Fruit fly (Drosophila melanogaster) whole organism, embryonic: Measurements from ENCODE around the gene Chpf.

Experiments
- Adf1 ChIP-seq: fragments of 200-800 bp; sonication (Bioruptor generic); IDR thresholded peaks from 2 replicates; pipeline ENCODE4 v1.3.6; 2022; ENCODE audit warnings: missing biosample characterization, missing genetic modification characterization
- CG10959 ChIP-seq: fragments of 200-800 bp; sonication (Bioruptor generic); IDR thresholded peaks from 2 replicates; pipeline ENCODE4 v1.3.6; 2022; ENCODE audit warnings: missing biosample characterization, missing genetic modification characterization
- CG11247 ChIP-seq: fragments of 200-800 bp; sonication (Bioruptor generic); IDR thresholded peaks from 2 replicates; pipeline ENCODE4 v1.3.6; 2022; ENCODE audit warnings: missing biosample characterization, missing genetic modification characterization
- CG15479 ChIP-seq: fragments of 200-800 bp; sonication (Bioruptor generic); optimal IDR thresholded peaks from 3 replicates; lab custom pipeline; 2019; ENCODE audit warnings: missing biosample characterization, mild to moderate bottlenecking, missing genetic modification characterization, moderate library complexity
- CG15696 ChIP-seq: fragments of 200-800 bp; sonication (Bioruptor generic); optimal IDR thresholded peaks from 2 replicates; lab custom pipeline; 2019; ENCODE audit warnings: missing biosample characterization, mild to moderate bottlenecking, missing genetic modification characterization, moderate library complexity
- CG17612 ChIP-seq: fragments of 200-800 bp; sonication (Bioruptor generic); IDR thresholded peaks from 2 replicates; pipeline ENCODE4 v1.3.6; 2022; ENCODE audit warnings: missing biosample characterization, missing genetic modification characterization
- CG18262 ChIP-seq: fragments of 200-800 bp; optimal IDR thresholded peaks from 3 replicates; lab custom pipeline; 2019; ENCODE audit warnings: missing biosample characterization, mild to moderate bottlenecking, missing genetic modification characterization, moderate library complexity
- CG18764 ChIP-seq: fragments of 200-800 bp; sonication (Bioruptor generic); optimal IDR thresholded peaks from 3 replicates; lab custom pipeline; 2016; ENCODE audit warnings: missing biosample characterization, missing genetic modification characterization
- CG2116 ChIP-seq: fragments of 200-800 bp; sonication (Bioruptor generic); optimal IDR thresholded peaks from 3 replicates; lab custom pipeline; 2018; ENCODE audit warnings: missing biosample characterization, mild to moderate bottlenecking, missing genetic modification characterization
- CG34422 ChIP-seq: fragments of 200-800 bp; sonication (Bioruptor generic); IDR thresholded peaks from 3 replicates; pipeline ENCODE4 v1.3.6; 2022; ENCODE audit warnings: missing biosample characterization, missing genetic modification characterization
- CG4328 ChIP-seq: fragments of 200-800 bp; sonication (Bioruptor generic); optimal IDR thresholded peaks from 3 replicates; lab custom pipeline; 2017; ENCODE audit warnings: missing biosample characterization, missing genetic modification reagents, missing genetic modification characterization
- CG4820 ChIP-seq: fragments of 200-800 bp; sonication (Bioruptor generic); optimal IDR thresholded peaks from 3 replicates; lab custom pipeline; 2016; ENCODE audit warnings: missing biosample characterization, missing genetic modification characterization
- CG7271 ChIP-seq: fragments of 200-800 bp; sonication (Bioruptor generic); optimal IDR thresholded peaks from 2 replicates; lab custom pipeline; 2018; ENCODE audit warnings: missing biosample characterization, mild to moderate bottlenecking, missing genetic modification characterization, moderate library complexity
- CG7786 ChIP-seq: fragments of 200-800 bp; sonication (Bioruptor generic); optimal IDR thresholded peaks from 2 replicates; lab custom pipeline; 2016; ENCODE audit warnings: missing biosample characterization, missing genetic modification characterization
- CG8281 ChIP-seq: fragments of 200-800 bp; sonication (Bioruptor generic); optimal IDR thresholded peaks from 2 replicates; lab custom pipeline; 2018; ENCODE audit warnings: missing biosample characterization, mild to moderate bottlenecking, missing genetic modification characterization, moderate library complexity
- CG8924 ChIP-seq: fragments of 200-800 bp; optimal IDR thresholded peaks from 3 replicates; lab custom pipeline; 2019; ENCODE audit warnings: missing biosample characterization, mild to moderate bottlenecking, missing genetic modification characterization, moderate library complexity
- CG9727 ChIP-seq: fragments of 200-800 bp; sonication (Bioruptor generic); optimal IDR thresholded peaks from 3 replicates; lab custom pipeline; 2017; ENCODE audit warnings: missing biosample characterization, mild to moderate bottlenecking, missing genetic modification characterization
- D19A ChIP-seq: fragments of 200-800 bp; optimal IDR thresholded peaks from 3 replicates; lab custom pipeline; 2019; ENCODE audit warnings: missing biosample characterization, mild to moderate bottlenecking, missing genetic modification characterization, moderate library complexity
- Dfd ChIP-seq, 2 experiments: fragments of >200 bp; optimal IDR thresholded peaks; 2 replicates each; lab custom pipeline; 2017; ENCODE audit warnings: missing biosample characterization in 2 of 2, missing genetic modification characterization in 2 of 2
- Dip2 ChIP-seq: fragments of 200-800 bp; sonication (Bioruptor generic); IDR thresholded peaks from 2 replicates; pipeline ENCODE4 v1.3.6; 2022; ENCODE audit warnings: missing biosample characterization, missing genetic modification characterization
- Dll ChIP-seq: fragments of 200-800 bp; sonication (Bioruptor generic); IDR thresholded peaks from 4 replicates; pipeline ENCODE4 v1.3.6; 2022; ENCODE audit warnings: missing biosample characterization, missing genetic modification characterization; ENCODE audit not compliant: partially characterized antibody
- Fer1 ChIP-seq: fragments of 200-800 bp; sonication (Bioruptor generic); optimal IDR thresholded peaks from 2 replicates; lab custom pipeline; 2017; ENCODE audit warnings: missing biosample characterization, mild to moderate bottlenecking, missing genetic modification characterization
- H15 ChIP-seq: fragments of 200-800 bp; sonication (Bioruptor generic); IDR thresholded peaks from 3 replicates; pipeline ENCODE4 v1.3.6; 2022; ENCODE audit warnings: missing biosample characterization, missing genetic modification characterization
- Hr78 ChIP-seq, 2 experiments: fragments of 200-800 bp in 1 of 2; fragments of >200 bp in 1 of 2; sonication (Bioruptor generic) in 1 of 2; optimal IDR thresholded peaks; 2 replicates each; lab custom pipeline; 2017 to 2019; ENCODE audit warnings: missing biosample characterization in 2 of 2, missing genetic modification characterization in 2 of 2, mild to moderate bottlenecking in 1 of 2, moderate library complexity in 1 of 2
- Hsf ChIP-seq: fragments of 200-800 bp; sonication (Bioruptor generic); optimal IDR thresholded peaks from 3 replicates; lab custom pipeline; 2016; ENCODE audit warnings: missing biosample characterization, missing genetic modification characterization
- MBD-R2 ChIP-seq: fragments of 200-800 bp; sonication (Bioruptor generic); IDR thresholded peaks from 2 replicates; pipeline ENCODE4 v1.3.6; 2022; ENCODE audit warnings: missing biosample characterization, missing genetic modification characterization
- Mad ChIP-seq: fragments of 200-800 bp; sonication (Bioruptor generic); optimal IDR thresholded peaks from 2 replicates; lab custom pipeline; 2016; ENCODE audit warnings: missing biosample characterization, missing genetic modification characterization
- Mrtf ChIP-seq: fragments of 200-800 bp; sonication (Bioruptor generic); IDR thresholded peaks from 3 replicates; pipeline ENCODE4 v1.3.6; 2022; ENCODE audit warnings: missing biosample characterization, missing genetic modification characterization
- Poxn ChIP-seq: fragments of 200-800 bp; sonication (Bioruptor generic); IDR thresholded peaks from 2 replicates; pipeline ENCODE4 v1.3.6; 2022; ENCODE audit warnings: missing biosample characterization, missing genetic modification characterization
- Xbp1 ChIP-seq: fragments of 200-800 bp; sonication (Bioruptor generic); optimal IDR thresholded peaks from 3 replicates; lab custom pipeline; 2016; ENCODE audit warnings: missing biosample characterization, mild to moderate bottlenecking, missing genetic modification characterization
- aop ChIP-seq: fragments of 200-800 bp; sonication (Bioruptor generic); IDR thresholded peaks from 2 replicates; pipeline ENCODE4 v1.3.6; 2022; ENCODE audit warnings: missing biosample characterization, missing genetic modification characterization
- cato ChIP-seq: fragments of 200-800 bp; sonication (Bioruptor generic); optimal IDR thresholded peaks from 2 replicates; lab custom pipeline; 2016; ENCODE audit warnings: missing biosample characterization, missing genetic modification characterization, borderline replicate concordance
- caup ChIP-seq: fragments of 200-800 bp; sonication (Bioruptor generic); optimal IDR thresholded peaks from 3 replicates; lab custom pipeline; 2017; ENCODE audit warnings: missing biosample characterization, mild to moderate bottlenecking, missing genetic modification characterization, moderate library complexity; ENCODE audit not compliant: severe bottlenecking
- ci ChIP-seq: fragments of 200-800 bp; sonication (Bioruptor generic); IDR thresholded peaks from 3 replicates; pipeline ENCODE4 v1.3.6; 2022; ENCODE audit warnings: missing biosample characterization, missing genetic modification characterization
- cwo ChIP-seq: fragments of 200-800 bp; sonication (Bioruptor generic); optimal IDR thresholded peaks from 3 replicates; lab custom pipeline; 2017; ENCODE audit warnings: missing biosample characterization, missing genetic modification characterization, mild to moderate bottlenecking, moderate library complexity, missing genetic modification reagents
- fd102C ChIP-seq: fragments of 200-800 bp; sonication (Bioruptor generic); optimal IDR thresholded peaks from 2 replicates; lab custom pipeline; 2018; ENCODE audit warnings: missing biosample characterization, mild to moderate bottlenecking, missing genetic modification characterization, moderate library complexity
- fd96Cb ChIP-seq: fragments of 200-800 bp; sonication (Bioruptor generic); optimal IDR thresholded peaks from 2 replicates; lab custom pipeline; 2018; ENCODE audit warnings: missing biosample characterization, mild to moderate bottlenecking, missing genetic modification characterization, moderate library complexity
- gsb-n ChIP-seq: fragments of 200-800 bp; sonication (Bioruptor generic); optimal IDR thresholded peaks from 3 replicates; lab custom pipeline; 2018; ENCODE audit warnings: missing biosample characterization, mild to moderate bottlenecking, missing genetic modification characterization
- hth ChIP-seq: fragments of >200 bp; optimal IDR thresholded peaks from 2 replicates; lab custom pipeline; 2017; ENCODE audit warnings: inconsistent platforms
- lab ChIP-seq: fragments of 200-800 bp; sonication (Bioruptor generic); optimal IDR thresholded peaks from 3 replicates; lab custom pipeline; 2017; ENCODE audit warnings: missing biosample characterization, missing genetic modification characterization, mild to moderate bottlenecking, moderate library complexity, missing genetic modification reagents
- lbe ChIP-seq: fragments of 200-800 bp; sonication (Bioruptor generic); optimal IDR thresholded peaks from 2 replicates; lab custom pipeline; 2016; ENCODE audit warnings: missing biosample characterization, mild to moderate bottlenecking, missing genetic modification characterization
- mirr ChIP-seq: fragments of 200-800 bp; sonication (Bioruptor generic); optimal IDR thresholded peaks from 3 replicates; lab custom pipeline; 2018; ENCODE audit warnings: missing biosample characterization, mild to moderate bottlenecking, missing genetic modification characterization
- phol ChIP-seq: fragments of 200-800 bp; sonication (Bioruptor generic); optimal IDR thresholded peaks from 3 replicates; lab custom pipeline; 2018; ENCODE audit warnings: missing biosample characterization, mild to moderate bottlenecking, missing genetic modification characterization, moderate library complexity
- shn ChIP-seq: fragments of 200-800 bp; sonication (Bioruptor generic); optimal IDR thresholded peaks from 3 replicates; lab custom pipeline; 2016; ENCODE audit warnings: missing biosample characterization, missing genetic modification characterization
- sima ChIP-seq: fragments of 200-800 bp; sonication (Bioruptor generic); optimal IDR thresholded peaks from 2 replicates; lab custom pipeline; 2016; ENCODE audit warnings: missing biosample characterization, missing genetic modification characterization
- sisA ChIP-seq: fragments of 200-800 bp; sonication (Bioruptor generic); IDR thresholded peaks from 2 replicates; pipeline ENCODE4 v1.3.6; 2022; ENCODE audit warnings: missing biosample characterization, missing genetic modification characterization
- sna ChIP-seq: fragments of 200-800 bp; sonication (Bioruptor generic); IDR thresholded peaks from 2 replicates; pipeline ENCODE4 v1.3.6; 2022; ENCODE audit warnings: missing biosample characterization, missing genetic modification characterization; ENCODE audit not compliant: partially characterized antibody
- ttk ChIP-seq: fragments of 200-800 bp; sonication (Bioruptor generic); IDR thresholded peaks from 2 replicates; pipeline ENCODE4 v2.1.2; 2022; ENCODE audit warnings: missing biosample characterization, missing genetic modification characterization
- z ChIP-seq: fragments of 200-800 bp; sonication (Bioruptor generic); IDR thresholded peaks from 3 replicates; pipeline ENCODE4 v1.3.6; 2022; ENCODE audit warnings: missing biosample characterization, missing genetic modification characterization
- zfh2 ChIP-seq: fragments of 200-800 bp; sonication (Bioruptor generic); optimal IDR thresholded peaks from 2 replicates; lab custom pipeline; 2016; ENCODE audit warnings: missing biosample characterization, missing genetic modification characterization

Gene Chpf

DNA sequence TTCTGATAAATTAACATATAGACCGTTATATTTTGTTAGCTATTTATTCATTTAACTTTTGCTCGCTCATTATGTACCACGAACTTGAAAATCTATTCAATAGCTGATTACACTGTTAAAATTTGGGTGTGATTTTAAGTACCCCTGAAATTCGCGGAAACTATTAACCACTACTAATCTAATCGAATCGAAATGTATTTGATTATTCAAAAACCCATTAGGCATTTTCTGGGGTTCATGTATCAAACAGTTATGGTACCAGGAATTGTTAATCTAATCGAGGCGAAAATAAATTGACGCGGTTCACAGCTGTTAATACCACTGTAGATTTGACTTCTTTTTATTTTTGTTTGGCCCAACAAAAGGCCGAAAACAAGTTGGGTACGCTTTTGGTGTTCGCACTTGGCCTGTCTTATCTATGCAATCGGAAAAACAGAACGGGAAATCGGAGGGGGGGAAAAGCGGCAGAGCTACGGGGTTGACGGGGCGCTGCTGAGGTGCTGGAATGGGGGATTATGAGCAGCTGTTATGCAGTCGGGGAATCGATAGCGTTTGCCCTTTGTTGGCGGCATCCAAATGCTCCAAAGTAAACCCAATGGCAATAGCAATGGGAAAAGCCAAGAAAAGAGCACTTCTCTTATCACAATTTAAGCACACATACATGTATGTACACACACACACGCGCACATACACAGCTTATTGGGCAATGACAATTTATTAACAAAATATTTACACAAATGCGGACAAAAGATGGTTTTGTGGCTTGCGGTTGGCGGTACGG is 24.0 kb downstream of the Chpf start (continued):
- TF ChIP-seq CG7271 (tag; lab: Kevin White, UChicago): no peak
- peak; percentile 14 for TF ChIP-seq CG4820 (GFP tag; lab: Kevin White, UChicago)
- TF ChIP-seq Fer1 (GFP tag; lab: Kevin White, UChicago): peak; percentile 5
- TF ChIP-seq hth (lab: Kevin White, UChicago): no peak
- peak; percentile 27 for TF ChIP-seq phol (tag; lab: Kevin White, UChicago)
- TF ChIP-seq CG34422 (GFP tag; lab: Robert Waterston, UW): peak; percentile 47; the same call in 1 of the 3 replicates
- TF ChIP-seq CG7786: no peak
- TF ChIP-seq lab (GFP tag; lab: Kevin White, UChicago): no peak
- peak; percentile 33 for TF ChIP-seq Xbp1 (GFP tag; lab: Kevin White, UChicago)
- no peak for TF ChIP-seq CG15479
- no peak for TF ChIP-seq Dip2
- no peak for TF ChIP-seq Adf1
- TF ChIP-seq CG9727: no peak
- TF ChIP-seq Mrtf: no peak
- TF ChIP-seq Hr78 (GFP tag; optimal IDR thresholded peaks at IDR 0.05; lab: Kevin White, UChicago): peak in 1 of 2 experiments; percentile 79
- no peak for TF ChIP-seq Poxn (GFP tag; lab: Robert Waterston, UW)
- no peak for TF ChIP-seq gsb-n (tag; lab: Kevin White, UChicago)
- no peak for TF ChIP-seq cwo
- no peak for TF ChIP-seq fd102C
- no peak for TF ChIP-seq z
- TF ChIP-seq H15: no peak
- peak; percentile 32; the same call in 1 of the 2 replicates for TF ChIP-seq sisA (GFP tag; lab: Robert Waterston, UW)
- peak; percentile 1 for TF ChIP-seq CG15696 (tag; lab: Kevin White, UChicago)
- 0 out of 3 replicates have a peak, but pooled peaks have one; percentile 59 for TF ChIP-seq ci (GFP tag; lab: Robert Waterston, UW)
- TF ChIP-seq CG10959: no peak
- TF ChIP-seq mirr: peak; percentile 17
- no peak for TF ChIP-seq aop (GFP tag; lab: Robert Waterston, UW)
- TF ChIP-seq Mad: no peak
- TF ChIP-seq CG11247 (GFP tag; lab: Robert Waterston, UW): no peak
- no peak for TF ChIP-seq CG8281 (tag; lab: Kevin White, UChicago)
- TF ChIP-seq Hsf (GFP tag; lab: Kevin White, UChicago): peak; percentile 30
- TF ChIP-seq CG18764 (GFP tag; lab: Kevin White, UChicago): no peak
- no peak for TF ChIP-seq D19A
- TF ChIP-seq Dll (GFP tag; lab: Robert Waterston, UW): no peak
- TF ChIP-seq lbe (GFP tag; lab: Kevin White, UChicago): no peak
- TF ChIP-seq sna (GFP tag; lab: Robert Waterston, UW): no peak
- TF ChIP-seq MBD-R2: no peak
- no peak for TF ChIP-seq Dfd (GFP tag; optimal IDR thresholded peaks at IDR 0.05; lab: Kevin White, UChicago)
- TF ChIP-seq sima (GFP tag; lab: Kevin White, UChicago): no peak
- TF ChIP-seq fd96Cb (tag; lab: Kevin White, UChicago): peak; percentile 31
- TF ChIP-seq shn (GFP tag; lab: Kevin White, UChicago): no peak
- TF ChIP-seq zfh2 (GFP tag; lab: Kevin White, UChicago): peak; percentile 8
- TF ChIP-seq caup (GFP tag; lab: Kevin White, UChicago): no peak
- TF ChIP-seq CG4328 (GFP tag; lab: Kevin White, UChicago): no peak
- TF ChIP-seq CG8924 (tag; lab: Kevin White, UChicago): peak; percentile 32
- TF ChIP-seq CG17612 (GFP tag; lab: Robert Waterston, UW): no peak
- TF ChIP-seq CG18262: peak; percentile 50
- no peak for TF ChIP-seq cato (GFP tag; lab: Kevin White, UChicago)
- TF ChIP-seq ttk (GFP tag; lab: Robert Waterston, UW): no peak
- TF ChIP-seq CG2116 (GFP tag; lab: Kevin White, UChicago): no peak
